Fruit fly (Drosophila melanogaster): Measurements from ENCODE around the gene CG42588.

Gene CG42588

dm6 chr3L:12792933-12793448 lies 21.1 kb upstream of the CG42588 start (continued):
- TF ChIP-seq scrt (GFP tag; optimal IDR thresholded peaks at IDR 0.05) (peak; percentile 56), tna (GFP tag; IDR thresholded peaks at IDR 0.05; ENCODE audit: partially characterized antibody) (no peak), Asciz (GFP tag; optimal IDR thresholded peaks at IDR 0.05) (peak; percentile 48), CG9215 (GFP tag; IDR thresholded peaks at IDR 0.05) (no peak), klu (GFP tag; IDR thresholded peaks at IDR 0.05) (no peak), CG12104 (GFP tag; optimal IDR thresholded peaks at IDR 0.05) (peak; percentile 17), nom (GFP tag; optimal IDR thresholded peaks at IDR 0.05) (peak; percentile 86), CG17612 (GFP tag; IDR thresholded peaks at IDR 0.05) (no peak), CG14710 (tag; optimal IDR thresholded peaks at IDR 0.05) (peak; percentile 47), sim (GFP tag; IDR thresholded peaks at IDR 0.05) (no peak), slou (GFP tag; optimal IDR thresholded peaks at IDR 0.05) (no peak), CG3281 (GFP tag; optimal IDR thresholded peaks at IDR 0.05) (peak; percentile 72), jumu (GFP tag; optimal IDR thresholded peaks at IDR 0.05) (no peak), CG32772 (GFP tag; IDR thresholded peaks at IDR 0.05) (no peak), CG5180 (GFP tag; optimal IDR thresholded peaks at IDR 0.05) (no peak), zfh2 (GFP tag; optimal IDR thresholded peaks at IDR 0.05) (peak; percentile 17), dan (GFP tag; IDR thresholded peaks at IDR 0.05) (no peak), bab2 (GFP tag; optimal IDR thresholded peaks at IDR 0.05) (peak; percentile 50), Dip2 (GFP tag; IDR thresholded peaks at IDR 0.05) (no peak), Lim3 (GFP tag; IDR thresholded peaks at IDR 0.05) (no peak), tup (GFP tag; optimal IDR thresholded peaks at IDR 0.05) (no peak), sc (optimal IDR thresholded peaks at IDR 0.05) (no peak), sc (GFP tag; optimal IDR thresholded peaks at IDR 0.05) (no peak), HLH3B (GFP tag; IDR thresholded peaks at IDR 0.05) (no peak; the same call in 1 of the 2 replicates), Bdp1 (GFP tag; optimal IDR thresholded peaks at IDR 0.05) (no peak), Ets97D (GFP tag; optimal IDR thresholded peaks at IDR 0.05) (no peak), crol (GFP tag; IDR thresholded peaks at IDR 0.05) (no peak), Eip74EF (GFP tag; optimal IDR thresholded peaks at IDR 0.05) (peak in 1 of 2 experiments; percentile 61), NfI (GFP tag; optimal IDR thresholded peaks at IDR 0.05) (peak; percentile 30), Hand (GFP tag; optimal IDR thresholded peaks at IDR 0.05) (no peak), ac (GFP tag; optimal IDR thresholded peaks at IDR 0.05) (no peak), Drgx (GFP tag; IDR thresholded peaks at IDR 0.05) (peak; percentile 84), fd3F (GFP tag; optimal IDR thresholded peaks at IDR 0.05) (peak; percentile 39), Sin3A (optimal IDR thresholded peaks at IDR 0.05) (no peak), chm (GFP tag; IDR thresholded peaks at IDR 0.05) (no peak), CG13424 (tag; optimal IDR thresholded peaks at IDR 0.05) (peak; percentile 78), CG18262 (tag; optimal IDR thresholded peaks at IDR 0.05) (peak; percentile 77), Ets65A (GFP tag) (no peak), gcm (GFP tag; optimal IDR thresholded peaks at IDR 0.05) (peak; percentile 75), CG12391 (tag; optimal IDR thresholded peaks at IDR 0.05) (peak; percentile 74), hkb (optimal IDR thresholded peaks at IDR 0.05) (no peak), hkb (GFP tag; IDR thresholded peaks at IDR 0.05) (peak; percentile 69), slp2 (GFP tag; optimal IDR thresholded peaks at IDR 0.05) (no peak), ems (GFP tag; optimal IDR thresholded peaks at IDR 0.05) (no peak), CG5245 (GFP tag; optimal IDR thresholded peaks at IDR 0.05) (peak; percentile 10), lola (GFP tag; optimal IDR thresholded peaks at IDR 0.05) (peak in 1 of 3 experiments; percentile 48), CG9932 (GFP tag; IDR thresholded peaks at IDR 0.05) (peak; percentile 71), salm (tag; optimal IDR thresholded peaks at IDR 0.05) (peak; percentile 47), HLHmδ (GFP tag; optimal IDR thresholded peaks at IDR 0.05) (no peak), Hsf (GFP tag; optimal IDR thresholded peaks at IDR 0.05) (peak; percentile 21), Six4 (GFP tag; optimal IDR thresholded peaks at IDR 0.05) (no peak), MESR4 (GFP tag; optimal IDR thresholded peaks at IDR 0.05) (no peak)
